Worm (Caenorhabditis elegans) whole organism, L1 larva: ENCODE results near the gene R08B4.3.

ENCODE experiments used
- C04F5.9 ChIP-seq: sonication (generic microtip); optimal IDR thresholded peaks from 2 replicates; lab custom pipeline; 2016; ENCODE audit warnings: missing genetic modification characterization, missing compliant biosample characterization
- C16A3.4 ChIP-seq: fragments of 150-350 bp; optimal IDR thresholded peaks from 2 replicates; lab custom pipeline; 2014; ENCODE audit warnings: missing biosample characterization, missing genetic modification characterization
- C34B4.2 ChIP-seq: sonication (generic microtip); optimal IDR thresholded peaks from 2 replicates; lab custom pipeline; 2017; ENCODE audit warnings: mild to moderate bottlenecking, missing genetic modification characterization, missing compliant biosample characterization
- Y116A8C.19 ChIP-seq: sonication (generic microtip); optimal IDR thresholded peaks from 2 replicates; lab custom pipeline; 2016; ENCODE audit warnings: missing compliant biosample characterization, missing genetic modification characterization, borderline replicate concordance
- aha-1 ChIP-seq: fragments of 150-350 bp; optimal IDR thresholded peaks from 2 replicates; lab custom pipeline; 2014; ENCODE audit warnings: missing biosample characterization, missing genetic modification characterization
- alr-1 ChIP-seq: fragments of 200-800 bp; sonication (Bioruptor generic); optimal IDR thresholded peaks from 2 replicates; lab custom pipeline; 2018; ENCODE audit warnings: borderline replicate concordance, mild to moderate bottlenecking, missing genetic modification characterization, missing compliant biosample characterization
- aly-2 ChIP-seq: fragments of 150-350 bp; optimal IDR thresholded peaks from 2 replicates; lab custom pipeline; 2014; ENCODE audit warnings: missing biosample characterization, missing genetic modification characterization
- ama-1 ChIP-seq: fragments of 150-350 bp; optimal IDR thresholded peaks from 2 replicates; lab custom pipeline; 2014
- ceh-63 ChIP-seq: fragments of 200-800 bp; sonication (Bioruptor generic); optimal IDR thresholded peaks from 2 replicates; lab custom pipeline; 2018; ENCODE audit warnings: mild to moderate bottlenecking, missing genetic modification characterization, missing compliant biosample characterization
- ceh-88 ChIP-seq: fragments of 200-800 bp; sonication (Bioruptor generic); IDR thresholded peaks from 2 replicates; pipeline ENCODE4 v1.3.6; 2022; ENCODE audit warnings: missing genetic modification characterization, missing compliant biosample characterization
- ceh-90 ChIP-seq: sonication (generic microtip); optimal IDR thresholded peaks from 2 replicates; lab custom pipeline; 2016; ENCODE audit warnings: missing genetic modification characterization, missing compliant biosample characterization
- dpl-1 ChIP-seq, 3 experiments: fragments of 150-350 bp in 2 of 3; sonication (generic microtip) in 1 of 3; optimal IDR thresholded peaks; 2 replicates each; lab custom pipeline; 2014 to 2017; ENCODE audit warnings: missing biosample characterization in 3 of 3, missing genetic modification characterization in 3 of 3, missing genetic modification reagents in 3 of 3
- dsc-1 ChIP-seq: sonication (generic microtip); optimal IDR thresholded peaks from 2 replicates; lab custom pipeline; 2016; ENCODE audit warnings: mild to moderate bottlenecking, missing genetic modification characterization, missing compliant biosample characterization
- efl-1 ChIP-seq, 4 experiments: fragments of 150-350 bp; optimal IDR thresholded peaks in 3 of 4; peaks in 1 of 4; 1 replicate in 1 of 4; 2 replicates in 3 of 4; lab custom pipeline; 2014; ENCODE audit warnings: missing biosample characterization in 2 of 4, missing genetic modification characterization in 2 of 4, missing genetic modification reagents in 2 of 4
- efl-3 ChIP-seq: fragments of 200-800 bp; sonication (Bioruptor generic); optimal IDR thresholded peaks from 2 replicates; lab custom pipeline; 2018; ENCODE audit warnings: mild to moderate bottlenecking, missing genetic modification characterization, missing compliant biosample characterization
- egl-13 ChIP-seq: sonication (generic microtip); optimal IDR thresholded peaks from 2 replicates; lab custom pipeline; 2016; ENCODE audit warnings: missing genotype, missing genetic modification reagents, missing genetic modification characterization, missing compliant biosample characterization
- egl-27 ChIP-seq, 2 experiments: fragments of 150-350 bp in 1 of 2; sonication (generic microtip); optimal IDR thresholded peaks; 3 replicates each; lab custom pipeline; 2017 to 2018; ENCODE audit warnings: missing biosample characterization in 2 of 2, missing genetic modification characterization in 2 of 2, missing genetic modification reagents in 2 of 2
- elt-3 ChIP-seq, 6 experiments: fragments of 150-350 bp in 1 of 6; sonication (generic microtip); optimal IDR thresholded peaks; 2 replicates each; lab custom pipeline; 2017 to 2018; ENCODE audit warnings: missing biosample characterization in 6 of 6, missing genetic modification characterization in 6 of 6, inconsistent platforms in 1 of 6
- ets-5 ChIP-seq: fragments of 200-800 bp; sonication (Bioruptor generic); IDR thresholded peaks from 2 replicates; pipeline ENCODE4 v1.3.6; 2022; ENCODE audit warnings: missing genetic modification characterization, missing compliant biosample characterization
- fkh-4 ChIP-seq: sonication (generic microtip); optimal IDR thresholded peaks from 2 replicates; lab custom pipeline; 2016; ENCODE audit warnings: missing compliant biosample characterization, missing genetic modification characterization, borderline replicate concordance
- fkh-8 ChIP-seq: sonication (generic microtip); optimal IDR thresholded peaks from 2 replicates; lab custom pipeline; 2016; ENCODE audit warnings: mild to moderate bottlenecking, missing genetic modification characterization, missing compliant biosample characterization
- fos-1 ChIP-seq: fragments of 150-350 bp; optimal IDR thresholded peaks from 2 replicates; lab custom pipeline; 2014; ENCODE audit warnings: missing biosample characterization, missing genetic modification characterization
- grh-1 ChIP-seq: fragments of 200-800 bp; sonication (Bioruptor generic); IDR thresholded peaks from 2 replicates; pipeline ENCODE4 v1.3.6; 2022; ENCODE audit warnings: missing genetic modification reagents, missing genetic modification characterization, missing compliant biosample characterization
- hlh-17 ChIP-seq: fragments of 200-800 bp; sonication (Bioruptor generic); optimal IDR thresholded peaks from 2 replicates; lab custom pipeline; 2018; ENCODE audit warnings: missing genetic modification characterization, mild to moderate bottlenecking, missing compliant biosample characterization, moderate library complexity, borderline replicate concordance
- hlh-4 ChIP-seq: sonication (generic microtip); optimal IDR thresholded peaks from 2 replicates; lab custom pipeline; 2016; ENCODE audit warnings: mild to moderate bottlenecking, missing genetic modification characterization, missing compliant biosample characterization
- irx-1 ChIP-seq: sonication (generic microtip); optimal IDR thresholded peaks from 2 replicates; lab custom pipeline; 2016; ENCODE audit warnings: missing genetic modification characterization, missing compliant biosample characterization
- jun-1 ChIP-seq: fragments of 150-350 bp; optimal IDR thresholded peaks from 2 replicates; lab custom pipeline; 2014; ENCODE audit warnings: missing biosample characterization, missing genetic modification reagents, missing genetic modification characterization
- lin-13 ChIP-seq: fragments of 150-350 bp; optimal IDR thresholded peaks from 2 replicates; lab custom pipeline; 2014; ENCODE audit warnings: missing biosample characterization, missing genetic modification reagents, missing genetic modification characterization
- lin-14 ChIP-seq: fragments of 200-800 bp; sonication (Bioruptor generic); optimal IDR thresholded peaks from 2 replicates; lab custom pipeline; 2018; ENCODE audit warnings: mild to moderate bottlenecking, missing genetic modification characterization, moderate library complexity, missing compliant biosample characterization
- lin-39 ChIP-seq: fragments of 150-350 bp; optimal IDR thresholded peaks from 2 replicates; lab custom pipeline; 2014; ENCODE audit warnings: missing biosample characterization, missing genetic modification reagents, missing genetic modification characterization
- lsy-2 ChIP-seq, 2 experiments: fragments of 150-350 bp; optimal IDR thresholded peaks; 2 replicates each; lab custom pipeline; 2014; ENCODE audit warnings: missing biosample characterization in 2 of 2, missing genetic modification characterization in 2 of 2
- mdl-1 ChIP-seq, 2 experiments: fragments of 150-350 bp; optimal IDR thresholded peaks; 2 replicates each; lab custom pipeline; 2014 to 2017; ENCODE audit warnings: missing biosample characterization in 2 of 2, missing genetic modification characterization in 2 of 2, inconsistent platforms in 1 of 2
- mef-2 ChIP-seq: fragments of 150-350 bp; optimal IDR thresholded peaks from 2 replicates; lab custom pipeline; 2014; ENCODE audit warnings: missing biosample characterization, missing genetic modification characterization
- mep-1 ChIP-seq: fragments of 150-350 bp; optimal IDR thresholded peaks from 2 replicates; lab custom pipeline; 2014; ENCODE audit warnings: missing biosample characterization, missing genetic modification characterization
- nhr-12 ChIP-seq: sonication (generic microtip); optimal IDR thresholded peaks from 2 replicates; lab custom pipeline; 2017; ENCODE audit warnings: missing biosample characterization, missing genetic modification characterization
- nhr-19 ChIP-seq: fragments of 200-800 bp; sonication (Bioruptor generic); conservative IDR thresholded peaks from 2 replicates; pipeline ENCODE4 v1.3.6; 2022; ENCODE audit warnings: missing genetic modification characterization, missing compliant biosample characterization
- nhr-20 ChIP-seq: sonication (generic microtip); optimal IDR thresholded peaks from 2 replicates; lab custom pipeline; 2016; ENCODE audit warnings: mild to moderate bottlenecking, missing genetic modification characterization, missing compliant biosample characterization
- nhr-237 ChIP-seq: fragments of 150-350 bp; optimal IDR thresholded peaks from 2 replicates; lab custom pipeline; 2014; ENCODE audit warnings: missing biosample characterization, missing genetic modification characterization
- nhr-76 ChIP-seq: sonication (generic microtip); optimal IDR thresholded peaks from 2 replicates; lab custom pipeline; 2017; ENCODE audit warnings: missing biosample characterization, missing genetic modification characterization
- nhr-77 ChIP-seq: fragments of 150-350 bp; optimal IDR thresholded peaks from 2 replicates; lab custom pipeline; 2014; ENCODE audit warnings: missing biosample characterization, missing genetic modification characterization
- nhr-90 ChIP-seq: sonication (generic microtip); optimal IDR thresholded peaks from 2 replicates; lab custom pipeline; 2016; ENCODE audit warnings: mild to moderate bottlenecking, missing genetic modification characterization, missing compliant biosample characterization; ENCODE audit not compliant: poor library complexity
- pax-3 ChIP-seq: fragments of 200-800 bp; sonication (Bioruptor generic); optimal IDR thresholded peaks from 2 replicates; lab custom pipeline; 2018; ENCODE audit warnings: mild to moderate bottlenecking, missing genetic modification characterization, moderate library complexity, missing compliant biosample characterization
- sox-4 ChIP-seq: sonication (generic microtip); optimal IDR thresholded peaks from 2 replicates; lab custom pipeline; 2016; ENCODE audit warnings: missing genetic modification characterization, missing compliant biosample characterization
- sptf-1 ChIP-seq: fragments of 150-350 bp; optimal IDR thresholded peaks from 2 replicates; lab custom pipeline; 2014; ENCODE audit warnings: missing biosample characterization, missing genetic modification characterization
- swsn-7 ChIP-seq: sonication (generic microtip); optimal IDR thresholded peaks from 2 replicates; lab custom pipeline; 2016; ENCODE audit warnings: missing genetic modification characterization, missing compliant biosample characterization
- tlp-1 ChIP-seq: fragments of 150-350 bp; optimal IDR thresholded peaks from 2 replicates; lab custom pipeline; 2014; ENCODE audit warnings: missing biosample characterization, missing genetic modification characterization
- unc-130 ChIP-seq: fragments of 150-350 bp; optimal IDR thresholded peaks from 2 replicates; lab custom pipeline; 2017; ENCODE audit warnings: missing biosample characterization, missing genetic modification characterization, inconsistent platforms
- vab-15 ChIP-seq: sonication (generic microtip); optimal IDR thresholded peaks from 2 replicates; lab custom pipeline; 2017; ENCODE audit warnings: missing genotype, mild to moderate bottlenecking, missing genetic modification characterization, missing compliant biosample characterization
- xbp-1 ChIP-seq: sonication (generic microtip); optimal IDR thresholded peaks from 2 replicates; lab custom pipeline; 2016; ENCODE audit warnings: missing genetic modification characterization, missing compliant biosample characterization
- zip-4 ChIP-seq: fragments of 200-800 bp; sonication (Bioruptor generic); optimal IDR thresholded peaks from 2 replicates; lab custom pipeline; 2018; ENCODE audit warnings: mild to moderate bottlenecking, missing genetic modification characterization, moderate library complexity, missing compliant biosample characterization
- ztf-11 ChIP-seq, 2 experiments: sonication (generic microtip); optimal IDR thresholded peaks; 2 replicates each; lab custom pipeline; 2016 to 2017; ENCODE audit warnings: missing genetic modification characterization in 2 of 2, missing biosample characterization in 1 of 2, missing compliant biosample characterization in 1 of 2

R08B4.3 gene

DNA sequence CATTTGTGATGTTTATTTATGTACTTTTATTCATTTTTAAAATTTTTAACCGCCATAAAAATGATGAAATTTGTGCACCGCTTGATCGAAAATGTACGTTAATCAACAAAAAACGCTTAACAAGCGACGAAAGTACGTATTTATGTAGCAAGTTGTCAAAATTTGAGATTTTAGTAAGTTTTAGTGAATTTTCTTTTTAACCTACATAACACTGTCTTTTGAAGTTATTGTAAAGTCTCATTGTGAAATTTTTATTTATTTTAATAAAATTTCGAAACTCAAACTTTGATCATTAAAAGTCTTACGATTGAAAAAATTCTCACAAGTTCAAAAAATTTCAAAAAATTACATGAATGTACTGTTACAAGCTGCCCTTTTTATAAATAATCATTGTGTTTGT, 23.5 kb downstream of the R08B4.3 start:
- TF ChIP-seq nhr-20 (tag; lab: Kevin White, UChicago) = no peak
- TF ChIP-seq xbp-1 = no peak
- no peak for TF ChIP-seq sptf-1

- TF ChIP-seq fkh-8 (peak; percentile 63), fos-1 (peak; percentile 31), C34B4.2 (tag; lab: Kevin White, UChicago) (no peak), lin-39 (tag; lab: Kevin White, UChicago) (no peak), ceh-63 (GFP tag; lab: Kevin White, UChicago) (peak; percentile 6), ceh-88 (no peak), C16A3.4 (tag; lab: Kevin White, UChicago) (no peak), egl-13 (tag; lab: Kevin White, UChicago) (peak; percentile 45), pax-3 (peak; percentile 43), vab-15 (tag; lab: Kevin White, UChicago) (no peak), tlp-1 (tag; lab: Kevin White, UChicago) (no peak), efl-1 (optimal IDR thresholded peaks at IDR 0.05; lab: Kevin White, UChicago) (peak; percentile 12 to 13), efl-1 (GFP tag; optimal IDR thresholded peaks at IDR 0.05 in 1 of 2; lab: Kevin White, UChicago) (peak in 1 of 2 experiments; percentile 93), grh-1 (GFP tag; lab: Robert Waterston, UW) (peak; percentile 47; the same call in 1 of the 2 replicates), unc-130 (tag; lab: Kevin White, UChicago) (peak; percentile 11), nhr-12 (tag; lab: Kevin White, UChicago) (no peak), swsn-7 (tag; lab: Kevin White, UChicago) (peak; percentile 73), aly-2 (tag; lab: Kevin White, UChicago) (no peak), irx-1 (tag; lab: Kevin White, UChicago) (peak; percentile 27), sox-4 (tag; lab: Kevin White, UChicago) (peak; percentile 61), ceh-90 (tag; lab: Kevin White, UChicago) (no peak), dsc-1 (tag; lab: Kevin White, UChicago) (peak; percentile 83), alr-1 (no peak), mep-1 (peak; percentile 55), lsy-2 (tag; optimal IDR thresholded peaks at IDR 0.05; lab: Kevin White, UChicago) (peak; percentile 10 to 20), dpl-1 (GFP tag; optimal IDR thresholded peaks at IDR 0.05; lab: Kevin White, UChicago) (no peak), ama-1 (lab: Kevin White, UChicago) (no peak), mdl-1 (tag; optimal IDR thresholded peaks at IDR 0.05; lab: Kevin White, UChicago) (peak in 1 of 2 experiments; percentile 38), jun-1 (tag; lab: Kevin White, UChicago) (peak; percentile 68), nhr-77 (tag; lab: Kevin White, UChicago) (peak; percentile 40), aha-1 (tag; lab: Kevin White, UChicago) (no peak), nhr-20 (tag; lab: Kevin White, UChicago) (peak; percentile 68), fkh-4 (no peak), lin-13 (GFP tag; lab: Kevin White, UChicago) (no peak), Y116A8C.19 (no peak), nhr-237 (tag; lab: Kevin White, UChicago) (no peak), ztf-11 (tag; optimal IDR thresholded peaks at IDR 0.05; lab: Kevin White, UChicago) (peak in 1 of 2 experiments; percentile 50), egl-27 (tag; optimal IDR thresholded peaks at IDR 0.05; lab: Kevin White, UChicago) (peak in 1 of 2 experiments; percentile 40), hlh-17 (GFP tag; lab: Kevin White, UChicago) (no peak), ets-5 (no peak), zip-4 (GFP tag; lab: Kevin White, UChicago) (no peak), nhr-19 (peak; percentile 72), nhr-76 (no peak), hlh-4 (no peak), nhr-90 (tag; lab: Kevin White, UChicago) (peak; percentile 68), lin-14 (GFP tag; lab: Kevin White, UChicago) (peak; percentile 58), elt-3 (tag; optimal IDR thresholded peaks at IDR 0.05; lab: Kevin White, UChicago) (peak in 1 of 6 experiments; percentile 49), C04F5.9 (tag; lab: Kevin White, UChicago) (peak; percentile 17), efl-3 (GFP tag; lab: Kevin White, UChicago) (no peak), mef-2 (tag; lab: Kevin White, UChicago) (no peak)
Observed at ce11 chrX:11095480-11095879, 25.3 kb downstream of the R08B4.3 start.
